Worm (Caenorhabditis elegans): Measurements from ENCODE around the gene nhr-92.
A peak's percentile ranks its signal among the peaks of the same experiment; 100 is the strongest.

The nhr-92 gene

ce11 chrIV:1595802-1596201, 24.1 kb upstream of the nhr-92 start, which contains the start of gene npp-8 (continued):
- peak; percentile 83 for TF ChIP-seq unc-130 (GFP tag; optimal IDR thresholded peaks at IDR 0.05)
- peak; percentile 92 for TF ChIP-seq madf-6 (GFP tag; IDR thresholded peaks at IDR 0.05)
- peak; percentile 50 for TF ChIP-seq nhr-80 (tag; optimal IDR thresholded peaks at IDR 0.05)
- peak; percentile 78 for TF ChIP-seq lsl-1 (GFP tag; optimal IDR thresholded peaks at IDR 0.05)
- peak; percentile 75; the same call in 1 of the 2 replicates for TF ChIP-seq aptf-2 (GFP tag; conservative IDR thresholded peaks at IDR 0.05)
- no peak for TF ChIP-seq ceh-79 (tag; optimal IDR thresholded peaks at IDR 0.05)
- TF ChIP-seq repo-1 (tag; optimal IDR thresholded peaks at IDR 0.05), result peak; percentile 73
- peak; percentile 19 for TF ChIP-seq die-1 (tag; optimal IDR thresholded peaks at IDR 0.05)
- no peak for TF ChIP-seq F57A8.1 (GFP tag; optimal IDR thresholded peaks at IDR 0.05)
- TF ChIP-seq cebp-1 (GFP tag; IDR thresholded peaks at IDR 0.05), result peak; percentile 42; the same call in 1 of the 2 replicates
- peak; percentile 80 for TF ChIP-seq cebp-1 (tag; optimal IDR thresholded peaks at IDR 0.05)
- TF ChIP-seq pbrm-1 (GFP tag; IDR thresholded peaks at IDR 0.05), result peak; percentile 86
- TF ChIP-seq ceh-27 (GFP tag; optimal IDR thresholded peaks at IDR 0.05), result peak; percentile 81
- TF ChIP-seq athp-1 (tag; optimal IDR thresholded peaks at IDR 0.05), result peak; percentile 92
- peak; percentile 96 for TF ChIP-seq dox-1 (GFP tag; IDR thresholded peaks at IDR 0.05)
- peak; percentile 62 for TF ChIP-seq madf-10 (tag; optimal IDR thresholded peaks at IDR 0.05)
- TF ChIP-seq lsy-27 (tag; optimal IDR thresholded peaks at IDR 0.05; ENCODE audit: borderline replicate concordance, insufficient read depth), result no peak
- no peak for TF ChIP-seq ama-1 (optimal IDR thresholded peaks at IDR 0.05)
- TF ChIP-seq ama-1 (GFP tag; optimal IDR thresholded peaks at IDR 0.05), result no peak
- no peak for TF ChIP-seq nhr-179 (tag; optimal IDR thresholded peaks at IDR 0.05)
- no peak for TF ChIP-seq nfya-2 (GFP tag; IDR thresholded peaks at IDR 0.05)
- TF ChIP-seq snpc-1.1 (tag; optimal IDR thresholded peaks at IDR 0.05; ENCODE audit: insufficient read depth), result peak; percentile 38
- no peak for TF ChIP-seq F52B5.7 (tag; optimal IDR thresholded peaks at IDR 0.05)
- peak; percentile 24 for TF ChIP-seq nhr-90 (tag; optimal IDR thresholded peaks at IDR 0.05)
- peak; percentile 31 for TF ChIP-seq F22D6.2 (tag; optimal IDR thresholded peaks at IDR 0.05)
- peak; percentile 80 for TF ChIP-seq rcor-1 (GFP tag; IDR thresholded peaks at IDR 0.05)
- TF ChIP-seq sea-2 (GFP tag; IDR thresholded peaks at IDR 0.05), result no peak
- TF ChIP-seq Y67H2A.10 (GFP tag; conservative IDR thresholded peaks at IDR 0.05), result peak; percentile 76
- peak; percentile 58 for TF ChIP-seq hsf-1 (GFP tag; IDR thresholded peaks at IDR 0.05)
- TF ChIP-seq rpc-1 (optimal IDR thresholded peaks at IDR 0.05), result peak; percentile 42
- no peak for TF ChIP-seq rpc-1 (tag; optimal IDR thresholded peaks at IDR 0.05)
- peak; percentile 70 for TF ChIP-seq tbp1 (GFP tag; optimal IDR thresholded peaks at IDR 0.05)
- TF ChIP-seq ekl-4 (GFP tag; IDR thresholded peaks at IDR 0.05), result peak; percentile 80
- no peak for TF ChIP-seq dpff-1 (tag; optimal IDR thresholded peaks at IDR 0.05)
- TF ChIP-seq ccch-3 (GFP tag; optimal IDR thresholded peaks at IDR 0.05), result no peak
- TF ChIP-seq ceh-100 (GFP tag; IDR thresholded peaks at IDR 0.05), result peak; percentile 89
- peak; percentile 85 for TF ChIP-seq dpl-1 (GFP tag; optimal IDR thresholded peaks at IDR 0.05)
- TF ChIP-seq K11D2.4 (GFP tag; IDR thresholded peaks at IDR 0.05), result peak; percentile 69
- TF ChIP-seq nhr-120 (GFP tag; IDR thresholded peaks at IDR 0.05), result no peak
- no peak for TF ChIP-seq nfya-1 (tag; optimal IDR thresholded peaks at IDR 0.05; ENCODE audit: borderline replicate concordance, insufficient read depth)
- TF ChIP-seq let-526 (GFP tag; IDR thresholded peaks at IDR 0.05), result no peak
- 0 out of 2 replicates have a peak, but pooled peaks have one; percentile 39 for TF ChIP-seq ceh-40 (GFP tag; IDR thresholded peaks at IDR 0.05)
- no peak for TF ChIP-seq ztf-25 (GFP tag; IDR thresholded peaks at IDR 0.05)
- TF ChIP-seq sdz-38 (tag; optimal IDR thresholded peaks at IDR 0.05), result no peak
- no peak for TF ChIP-seq unc-62 (GFP tag; optimal IDR thresholded peaks at IDR 0.05)
- no peak for TF ChIP-seq Y79H2A.3 (GFP tag; conservative IDR thresholded peaks at IDR 0.05)
- peak; percentile 96 for TF ChIP-seq attf-5 (GFP tag; optimal IDR thresholded peaks at IDR 0.05)
- no peak for TF ChIP-seq F57C9.4 (tag; optimal IDR thresholded peaks at IDR 0.05)
- TF ChIP-seq Y95B8A.8 (GFP tag; IDR thresholded peaks at IDR 0.05), result peak; percentile 91
- no peak for TF ChIP-seq nhr-27 (tag; optimal IDR thresholded peaks at IDR 0.05)
- TF ChIP-seq attf-3 (GFP tag; conservative IDR thresholded peaks at IDR 0.05), result peak; percentile 79

Data from whole organism, young adult.